Worm (Caenorhabditis elegans) whole organism, L1 larva: ENCODE measurements around the gene str-240.

Source experiments
- aly-2 ChIP-seq: fragments of 150-350 bp; optimal IDR thresholded peaks from 2 replicates; lab custom pipeline; 2014; ENCODE audit warnings: missing biosample characterization, missing genetic modification characterization
- egl-13 ChIP-seq: sonication (generic microtip); optimal IDR thresholded peaks from 2 replicates; lab custom pipeline; 2016; ENCODE audit warnings: missing genotype, missing genetic modification reagents, missing genetic modification characterization, missing compliant biosample characterization
- elt-3 ChIP-seq, 6 experiments: fragments of 150-350 bp in 1 of 6; sonication (generic microtip); optimal IDR thresholded peaks; 2 replicates each; lab custom pipeline; 2017 to 2018; ENCODE audit warnings: missing biosample characterization in 6 of 6, missing genetic modification characterization in 6 of 6, inconsistent platforms in 1 of 6

DNA sequence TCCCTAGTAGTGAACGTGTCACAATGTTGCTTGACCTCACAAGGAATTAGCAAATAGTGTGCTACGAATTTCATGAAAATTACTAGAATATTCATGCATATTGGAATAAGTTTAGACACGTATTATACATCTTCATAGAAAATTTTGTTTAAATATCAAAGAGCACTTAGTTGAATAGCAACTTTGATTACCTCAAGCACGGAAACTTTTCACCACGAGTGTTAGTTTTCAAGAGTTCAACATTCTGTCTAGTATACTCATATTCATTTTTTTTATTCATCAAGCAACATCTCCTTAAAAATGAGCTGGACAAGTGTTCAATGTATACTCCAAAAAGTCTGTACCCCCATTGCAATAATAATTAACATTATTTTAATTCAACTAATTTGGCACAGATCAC, 740 bp upstream of the str-240 start, which contains the start of gene str-243:
- TF ChIP-seq elt-3 (tag; optimal IDR thresholded peaks at IDR 0.05; lab: Kevin White, UChicago) (no peak), egl-13 (tag; lab: Kevin White, UChicago) (no peak), aly-2 (tag; lab: Kevin White, UChicago) (no peak)
